Worm (Caenorhabditis elegans): ENCODE measurements around the gene T21B10.3.

The T21B10.3 gene

DNA sequence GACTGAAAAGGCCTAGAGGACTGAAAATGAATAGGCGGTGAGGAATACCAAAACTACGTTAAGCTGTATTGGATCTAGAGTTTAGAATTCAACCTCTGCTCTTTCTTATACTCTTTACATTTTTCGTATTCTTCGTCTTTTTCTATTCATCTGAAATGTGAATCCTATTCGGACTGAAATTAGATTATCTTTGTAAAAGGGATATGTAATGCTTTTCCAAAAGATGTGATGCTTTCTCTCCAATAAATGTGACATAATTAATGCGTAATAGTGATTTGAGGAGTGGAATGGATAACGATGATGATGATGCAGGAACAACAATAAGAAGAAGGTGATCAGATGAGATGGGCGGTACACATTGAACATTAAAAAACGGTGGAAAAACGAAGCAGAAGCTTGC, 14.5 kb downstream of the T21B10.3 start:
- peak; percentile 30 for TF ChIP-seq lin-14 (GFP tag; optimal IDR thresholded peaks at IDR 0.05)
- TF ChIP-seq fkh-10 (GFP tag; optimal IDR thresholded peaks at IDR 0.05): peak; percentile 34
- no peak for TF ChIP-seq pqm-1 (tag; optimal IDR thresholded peaks at IDR 0.05)
- TF ChIP-seq unc-30 (tag; optimal IDR thresholded peaks at IDR 0.05): no peak
- TF ChIP-seq efl-1 (optimal IDR thresholded peaks at IDR 0.05): no peak
- no peak for TF ChIP-seq efl-1 (GFP tag; optimal IDR thresholded peaks at IDR 0.05 in 1 of 2)
- peak; percentile 54 for TF ChIP-seq dsc-1 (tag; optimal IDR thresholded peaks at IDR 0.05)

DNA sequence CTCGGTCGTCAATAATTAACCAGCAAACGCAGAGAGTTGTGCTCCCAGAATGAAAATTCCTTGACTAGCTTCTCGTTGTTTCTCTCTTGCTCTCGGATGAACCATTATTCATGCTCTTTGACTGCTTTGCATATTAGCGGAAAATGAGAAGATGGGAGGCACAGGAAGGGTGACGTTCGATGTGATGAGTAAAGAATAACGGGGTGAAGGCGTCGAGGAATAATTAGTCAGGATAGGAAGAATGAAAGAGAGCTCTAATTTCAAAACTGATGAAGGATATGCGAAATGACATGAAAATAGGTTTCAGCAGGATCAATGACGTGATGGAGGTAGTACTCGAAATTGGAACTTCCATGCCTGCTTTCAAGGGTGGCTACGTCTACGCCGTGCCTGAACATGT, 17.1 kb downstream of the T21B10.3 start:
- TF ChIP-seq fkh-10 (GFP tag; optimal IDR thresholded peaks at IDR 0.05) (no peak), dsc-1 (tag; optimal IDR thresholded peaks at IDR 0.05) (no peak), nhr-76 (tag; optimal IDR thresholded peaks at IDR 0.05) (no peak), lin-14 (GFP tag; optimal IDR thresholded peaks at IDR 0.05) (peak; percentile 29), unc-86 (tag; optimal IDR thresholded peaks at IDR 0.05) (peak; percentile 65), egl-27 (tag; optimal IDR thresholded peaks at IDR 0.05) (no peak)

DNA sequence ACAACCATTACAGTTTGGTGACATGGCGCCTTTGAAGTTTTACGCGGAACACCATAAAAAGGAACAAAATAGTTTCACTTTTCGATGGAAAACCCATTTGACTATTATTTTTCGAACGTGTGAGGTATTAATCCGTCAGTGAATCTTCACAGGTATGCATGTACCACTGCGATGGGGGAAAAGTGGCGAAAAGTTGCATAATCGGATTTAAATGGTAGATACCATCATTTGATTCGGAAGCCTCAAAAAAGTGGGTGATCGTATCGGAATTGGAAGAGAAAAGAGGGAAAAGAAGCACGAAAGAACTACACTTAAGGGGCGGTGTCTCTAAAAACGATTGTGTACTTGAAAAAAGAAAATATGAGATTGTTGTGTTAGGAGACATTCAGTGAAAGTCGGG, 19.5 kb downstream of the T21B10.3 start:
- TF ChIP-seq nhr-90 (tag; optimal IDR thresholded peaks at IDR 0.05; ENCODE audit: poor library complexity) (no peak), blmp-1 (tag; optimal IDR thresholded peaks at IDR 0.05) (peak; percentile 85), mab-9 (GFP tag; IDR thresholded peaks at IDR 0.05) (no peak), ceh-88 (GFP tag; IDR thresholded peaks at IDR 0.05) (no peak), mep-1 (tag; optimal IDR thresholded peaks at IDR 0.05) (no peak), nhr-47 (tag; optimal IDR thresholded peaks at IDR 0.05) (no peak), lir-3 (tag; optimal IDR thresholded peaks at IDR 0.05; ENCODE audit: poor library complexity) (no peak), fkh-8 (tag; optimal IDR thresholded peaks at IDR 0.05) (no peak)

DNA sequence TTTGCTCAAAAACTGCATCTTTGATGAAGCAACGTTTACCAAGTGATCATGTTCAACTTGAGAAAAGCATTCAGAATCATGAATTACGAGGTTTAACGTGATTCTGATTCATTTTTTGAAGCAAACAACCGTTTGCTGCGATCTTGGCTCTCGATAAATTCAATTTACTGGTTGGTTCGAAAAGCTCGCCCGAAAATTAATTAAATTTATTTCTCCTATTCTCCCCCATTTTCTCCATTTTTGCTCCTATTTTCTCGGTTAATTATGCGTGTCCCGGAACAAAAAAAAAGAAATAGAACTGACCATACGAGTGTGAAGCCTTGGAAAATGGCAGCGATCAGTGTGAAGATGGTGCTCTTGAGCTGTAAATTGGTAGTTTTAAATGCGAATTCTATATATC, 22.7 kb downstream of the T21B10.3 start:
- TF ChIP-seq nhr-90 (tag; optimal IDR thresholded peaks at IDR 0.05; ENCODE audit: poor library complexity): no peak
- peak; percentile 6 for TF ChIP-seq ces-1 (GFP tag; optimal IDR thresholded peaks at IDR 0.05)
- peak; percentile 3 for TF ChIP-seq nhr-47 (tag; optimal IDR thresholded peaks at IDR 0.05)
- peak; percentile 61 for TF ChIP-seq lin-14 (GFP tag; optimal IDR thresholded peaks at IDR 0.05)

DNA sequence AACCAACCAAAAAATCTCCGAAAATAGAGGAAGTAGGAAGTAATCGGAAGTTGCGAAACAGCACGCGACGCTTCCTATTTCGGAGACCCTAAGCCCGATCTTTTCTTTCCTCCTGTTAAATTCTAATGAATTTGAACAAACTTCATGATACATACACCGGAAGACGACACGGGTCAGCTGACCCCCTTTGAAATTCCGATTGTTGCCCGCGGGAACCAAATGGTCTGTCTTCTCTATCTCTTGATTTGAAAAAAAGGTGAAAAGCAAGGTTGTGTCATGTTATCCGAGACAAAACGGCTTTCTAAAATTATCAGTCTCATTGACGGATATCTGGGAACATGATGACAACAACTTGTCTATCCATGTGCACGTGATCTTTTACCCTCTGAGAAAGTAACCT, 24.9 kb downstream of the T21B10.3 start:
- peak in 1 of 2 experiments; percentile 32 for TF ChIP-seq efl-1 (optimal IDR thresholded peaks at IDR 0.05)
- no peak for TF ChIP-seq efl-1 (GFP tag; optimal IDR thresholded peaks at IDR 0.05 in 1 of 2)
- peak; percentile 77 for TF ChIP-seq lin-14 (GFP tag; optimal IDR thresholded peaks at IDR 0.05)
- peak; percentile 92 for TF ChIP-seq unc-130 (tag; optimal IDR thresholded peaks at IDR 0.05)
- 0 out of 2 replicates have a peak, but pooled peaks have one; percentile 3 for TF ChIP-seq unc-98 (GFP tag; IDR thresholded peaks at IDR 0.05)
- TF ChIP-seq nhr-20 (tag; optimal IDR thresholded peaks at IDR 0.05): peak; percentile 53
- no peak for TF ChIP-seq swsn-7 (tag; optimal IDR thresholded peaks at IDR 0.05)
- peak; percentile 22 for TF ChIP-seq nhr-47 (tag; optimal IDR thresholded peaks at IDR 0.05)
- peak; percentile 15 for TF ChIP-seq lin-13 (GFP tag; optimal IDR thresholded peaks at IDR 0.05)
- TF ChIP-seq rnt-1 (tag; optimal IDR thresholded peaks at IDR 0.05): peak; percentile 74
- peak; percentile 35 for TF ChIP-seq tbx-2 (tag; optimal IDR thresholded peaks at IDR 0.05)
- peak in 1 of 3 experiments; percentile 14 for TF ChIP-seq dpl-1 (GFP tag; optimal IDR thresholded peaks at IDR 0.05)
- peak; percentile 33 to 71 for TF ChIP-seq lsy-2 (tag; optimal IDR thresholded peaks at IDR 0.05)
- no peak for TF ChIP-seq Y116A8C.19 (tag; optimal IDR thresholded peaks at IDR 0.05; ENCODE audit: borderline replicate concordance)
- peak; percentile 66 for TF ChIP-seq nhr-19 (GFP tag; conservative IDR thresholded peaks at IDR 0.05)
- peak; percentile 81 for TF ChIP-seq blmp-1 (tag; optimal IDR thresholded peaks at IDR 0.05)
- no peak for TF ChIP-seq vab-15 (tag; optimal IDR thresholded peaks at IDR 0.05)
- TF ChIP-seq mdl-1 (tag; optimal IDR thresholded peaks at IDR 0.05): peak in 1 of 2 experiments; percentile 63
- no peak for TF ChIP-seq ama-1 (optimal IDR thresholded peaks at IDR 0.05)
- peak; percentile 55 for TF ChIP-seq snu-23 (GFP tag; optimal IDR thresholded peaks at IDR 0.05)
- TF ChIP-seq nhr-71 (tag; optimal IDR thresholded peaks at IDR 0.05): peak; percentile 89
